Worm (Caenorhabditis elegans): ENCODE results near the gene M7.8.
A peak's percentile ranks its signal among the peaks of the same experiment; 100 is the strongest.

M7.8 gene

ce11 chrIV:11126028-11126427 lies 31.1 kb upstream of the M7.8 start:
- TF ChIP-seq hlh-13 (GFP tag; optimal IDR thresholded peaks at IDR 0.05) (no peak), sox-2 (GFP tag; IDR thresholded peaks at IDR 0.05) (no peak), pha-4 (tag; optimal IDR thresholded peaks at IDR 0.05) (no peak), ceh-48 (tag; optimal IDR thresholded peaks at IDR 0.05) (no peak), dmd-4 (tag; optimal IDR thresholded peaks at IDR 0.05; ENCODE audit: borderline replicate concordance) (no peak), pat-9 (tag; optimal IDR thresholded peaks at IDR 0.05) (no peak)

ce11 chrIV:11126004-11126027 lies 30.9 kb upstream of the M7.8 start, which contains the start of gene swsn-4:
Gene swsn-4, plus strand, starts transcription at chrIV:11126024.
- no peak for TF ChIP-seq tbx-7 (tag; optimal IDR thresholded peaks at IDR 0.05)
- no peak for TF ChIP-seq ceh-22 (tag; optimal IDR thresholded peaks at IDR 0.05)
- TF ChIP-seq nhr-11 (tag; optimal IDR thresholded peaks at IDR 0.05), result no peak
- no peak for TF ChIP-seq ceh-9 (tag; optimal IDR thresholded peaks at IDR 0.05)
- no peak for TF ChIP-seq ceh-30 (tag; optimal IDR thresholded peaks at IDR 0.05)
- no peak for TF ChIP-seq pat-9 (tag; optimal IDR thresholded peaks at IDR 0.05)
- TF ChIP-seq pha-4 (tag; optimal IDR thresholded peaks at IDR 0.05), result no peak
- no peak for TF ChIP-seq nfya-1 (tag; optimal IDR thresholded peaks at IDR 0.05)
- TF ChIP-seq pha-2 (tag; optimal IDR thresholded peaks at IDR 0.05), result no peak
- TF ChIP-seq fkh-10 (GFP tag; optimal IDR thresholded peaks at IDR 0.05), result no peak
- no peak for TF ChIP-seq unc-42 (tag; optimal IDR thresholded peaks at IDR 0.05)
- no peak for TF ChIP-seq hlh-8 (tag; optimal IDR thresholded peaks at IDR 0.05)
- TF ChIP-seq lin-11 (tag; optimal IDR thresholded peaks at IDR 0.05), result no peak
- TF ChIP-seq syd-9 (tag; optimal IDR thresholded peaks at IDR 0.05), result no peak
- TF ChIP-seq fkh-6 (tag; optimal IDR thresholded peaks at IDR 0.05), result no peak
- TF ChIP-seq C38D4.7 (GFP tag; optimal IDR thresholded peaks at IDR 0.05), result no peak
- TF ChIP-seq elt-4 (tag; optimal IDR thresholded peaks at IDR 0.05), result no peak
- no peak for TF ChIP-seq ceh-34 (tag; optimal IDR thresholded peaks at IDR 0.05)
- no peak for TF ChIP-seq odd-2 (tag; optimal IDR thresholded peaks at IDR 0.05)

ce11 chrIV:11125604-11126003 lies 30.7 kb upstream of the M7.8 start:
- TF ChIP-seq sox-4 (tag; optimal IDR thresholded peaks at IDR 0.05) (no peak), ceh-24 (tag; optimal IDR thresholded peaks at IDR 0.05) (no peak), ceh-2 (tag; optimal IDR thresholded peaks at IDR 0.05) (no peak), Y22D7AL.16 (tag; optimal IDR thresholded peaks at IDR 0.05) (no peak), unc-3 (GFP tag; conservative IDR thresholded peaks at IDR 0.05) (no peak), unc-3 (tag; optimal IDR thresholded peaks at IDR 0.05) (no peak), pha-4 (tag; optimal IDR thresholded peaks at IDR 0.05) (no peak), ceh-48 (tag; optimal IDR thresholded peaks at IDR 0.05) (no peak), pat-9 (tag; optimal IDR thresholded peaks at IDR 0.05) (no peak), fax-1 (tag; optimal IDR thresholded peaks at IDR 0.05) (no peak), ref-2 (tag; optimal IDR thresholded peaks at IDR 0.05) (no peak), fkh-6 (tag; optimal IDR thresholded peaks at IDR 0.05) (no peak), ahr-1 (tag; optimal IDR thresholded peaks at IDR 0.05) (no peak), pha-2 (tag; optimal IDR thresholded peaks at IDR 0.05) (no peak), nfya-1 (tag; optimal IDR thresholded peaks at IDR 0.05) (no peak), tbx-2 (tag; optimal IDR thresholded peaks at IDR 0.05) (no peak), che-1 (tag; optimal IDR thresholded peaks at IDR 0.05) (no peak), pag-3 (tag; optimal IDR thresholded peaks at IDR 0.05; ENCODE audit: borderline replicate concordance) (no peak)

ce11 chrIV:11125200-11125599 lies 30.3 kb upstream of the M7.8 start:
- peak; percentile 100 for TF ChIP-seq nfya-1 (tag; optimal IDR thresholded peaks at IDR 0.05)
- no peak for TF ChIP-seq Y22D7AL.16 (tag; optimal IDR thresholded peaks at IDR 0.05)
- TF ChIP-seq ceh-2 (tag; optimal IDR thresholded peaks at IDR 0.05), result peak; percentile 6
- peak; percentile 17 for TF ChIP-seq ceh-34 (tag; optimal IDR thresholded peaks at IDR 0.05)
- TF ChIP-seq ceh-31 (tag; optimal IDR thresholded peaks at IDR 0.05), result peak; percentile 40
- TF ChIP-seq ahr-1 (tag; optimal IDR thresholded peaks at IDR 0.05), result no peak
- TF ChIP-seq pros-1 (tag; optimal IDR thresholded peaks at IDR 0.05), result peak; percentile 40

ce11 chrIV:11124674-11125073 lies 29.8 kb upstream of the M7.8 start, which contains the start of gene spo-11:
Gene spo-11, minus strand, starts transcription at chrIV:11124862.
- TF ChIP-seq ztf-16 (tag; optimal IDR thresholded peaks at IDR 0.05), result no peak
- TF ChIP-seq T23F11.4 (GFP tag; optimal IDR thresholded peaks at IDR 0.05), result no peak
- no peak for TF ChIP-seq ref-2 (tag; optimal IDR thresholded peaks at IDR 0.05)
- TF ChIP-seq ceh-9 (tag; optimal IDR thresholded peaks at IDR 0.05), result no peak
- no peak for TF ChIP-seq Y22D7AL.16 (tag; optimal IDR thresholded peaks at IDR 0.05)
- TF ChIP-seq che-1 (tag; optimal IDR thresholded peaks at IDR 0.05), result no peak
- no peak for TF ChIP-seq dmd-4 (tag; optimal IDR thresholded peaks at IDR 0.05; ENCODE audit: borderline replicate concordance)
- no peak for TF ChIP-seq rnt-1 (tag; optimal IDR thresholded peaks at IDR 0.05)
- no peak for TF ChIP-seq dve-1 (tag; optimal IDR thresholded peaks at IDR 0.05)
- no peak for TF ChIP-seq madf-2 (tag; optimal IDR thresholded peaks at IDR 0.05)
- TF ChIP-seq ahr-1 (tag; optimal IDR thresholded peaks at IDR 0.05), result no peak
- TF ChIP-seq C38D4.7 (GFP tag; optimal IDR thresholded peaks at IDR 0.05), result no peak
- TF ChIP-seq pag-3 (tag; optimal IDR thresholded peaks at IDR 0.05; ENCODE audit: borderline replicate concordance), result no peak
- no peak for TF ChIP-seq ets-4 (tag; optimal IDR thresholded peaks at IDR 0.05)
- TF ChIP-seq pqm-1 (tag; optimal IDR thresholded peaks at IDR 0.05), result no peak
- TF ChIP-seq ama-1 (optimal IDR thresholded peaks at IDR 0.05), result no peak
- no peak for TF ChIP-seq ceh-19 (GFP tag; optimal IDR thresholded peaks at IDR 0.05)
